Worm (Caenorhabditis elegans): ENCODE results near the gene T05B4.12.

Gene T05B4.12

DNA sequence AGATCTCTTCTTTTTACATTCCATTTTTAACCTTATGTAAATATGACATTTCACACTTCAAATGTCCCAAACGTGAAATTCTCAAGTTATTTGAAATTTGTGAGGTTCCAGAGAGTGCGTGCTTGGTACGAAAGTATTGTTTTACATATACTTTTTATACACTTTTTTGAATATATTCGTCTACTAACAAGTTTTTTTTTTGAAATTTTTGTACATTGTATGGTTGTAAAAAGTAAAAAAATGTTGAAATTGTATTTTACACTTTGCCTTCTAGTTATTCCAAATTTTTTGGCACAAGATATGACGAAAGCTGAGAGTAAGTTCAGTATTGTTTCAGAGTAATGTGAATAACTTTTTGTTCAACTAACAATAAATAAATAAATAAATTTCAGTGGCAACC, 8.9 kb upstream of the T05B4.12 start, which contains the start of gene lgc-1:
Gene lgc-1 (plus strand): TSS at position 301 of the 400 bp plus-strand sequence.
- no peak for TF ChIP-seq him-1 (tag; optimal IDR thresholded peaks at IDR 0.05)
- no peak for TF ChIP-seq dao-5 (tag; optimal IDR thresholded peaks at IDR 0.05)
- no peak for TF ChIP-seq W03F9.2 (tag; optimal IDR thresholded peaks at IDR 0.05)

DNA sequence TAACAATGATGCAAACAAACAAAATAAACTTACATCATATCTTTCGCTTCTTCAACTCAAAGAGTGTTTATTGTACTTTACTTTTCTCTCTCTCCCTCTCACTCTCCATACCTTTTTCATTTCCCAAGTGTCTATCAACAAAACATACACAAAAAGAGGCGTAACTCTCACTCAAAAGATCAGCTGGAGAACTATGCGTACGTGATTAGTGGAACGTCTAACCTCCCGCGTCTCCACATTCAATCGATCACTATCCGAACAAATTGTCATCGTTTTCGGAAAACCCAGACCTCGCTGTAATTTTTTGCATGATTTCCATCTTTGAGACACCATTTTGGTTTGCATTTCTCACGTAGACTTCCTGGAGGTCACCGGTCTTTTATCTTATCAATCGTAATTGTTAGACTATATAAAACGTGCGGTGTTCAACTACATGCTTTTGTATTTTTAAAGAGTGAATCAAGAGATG, 5.7 kb upstream of the T05B4.12 start, which contains the start of gene nhr-57:
Gene nhr-57 (plus strand): TSS at position 419 of the 469 bp plus-strand sequence.
- TF ChIP-seq dao-5 (tag; optimal IDR thresholded peaks at IDR 0.05) (no peak), W03F9.2 (tag; optimal IDR thresholded peaks at IDR 0.05) (no peak), him-1 (tag; optimal IDR thresholded peaks at IDR 0.05) (no peak)

DNA sequence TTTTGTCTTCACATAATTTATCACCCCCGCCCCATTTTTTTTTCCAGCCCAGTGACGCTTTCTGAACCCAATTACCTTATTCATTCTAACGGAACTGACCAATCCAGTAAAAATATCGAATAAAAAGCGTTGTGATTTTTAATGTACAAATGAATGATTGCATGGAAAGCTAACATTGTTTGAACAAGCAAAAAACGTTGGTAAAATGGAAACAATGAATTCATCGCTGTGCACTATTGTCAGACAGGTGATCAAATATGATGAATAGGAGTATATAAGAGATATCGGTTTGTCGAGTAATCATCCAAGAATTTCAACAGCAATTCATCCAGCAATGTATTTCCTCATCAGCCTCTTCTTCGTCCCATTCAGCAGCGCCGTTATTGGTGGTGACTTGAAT, 3.8 kb upstream of the T05B4.12 start, which contains the start of gene phat-4:
Gene phat-4 (plus strand): TSS at position 301 of the 400 bp plus-strand sequence.
- no peak for TF ChIP-seq dao-5 (tag; optimal IDR thresholded peaks at IDR 0.05)
- TF ChIP-seq him-1 (tag; optimal IDR thresholded peaks at IDR 0.05): no peak
- TF ChIP-seq W03F9.2 (tag; optimal IDR thresholded peaks at IDR 0.05): no peak

DNA sequence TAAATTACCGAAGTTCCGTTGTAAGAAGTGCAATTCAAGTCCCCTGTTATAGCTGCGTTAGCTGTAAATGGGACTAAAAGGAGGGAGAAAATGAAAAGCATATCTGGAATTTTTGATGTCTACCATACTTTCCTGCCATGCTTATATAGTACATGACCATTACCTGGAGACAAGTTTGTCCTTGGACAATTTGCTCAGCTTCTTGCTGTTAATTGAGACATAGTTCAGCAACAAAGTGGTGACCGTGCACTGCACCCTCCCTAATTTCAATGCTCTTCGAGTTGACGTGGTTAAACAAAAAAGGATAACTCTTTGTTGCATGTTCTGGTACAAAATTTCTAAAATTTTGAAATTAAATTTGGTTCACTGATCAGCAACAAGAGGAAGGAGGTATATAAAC, 1.6 kb upstream of the T05B4.12 start, which contains the start of gene T05B4.13:
Gene T05B4.13 (minus strand): TSS at position 101 of the 400 bp plus-strand sequence.
- TF ChIP-seq W03F9.2 (tag; optimal IDR thresholded peaks at IDR 0.05) (no peak), him-1 (tag; optimal IDR thresholded peaks at IDR 0.05) (no peak), dao-5 (tag; optimal IDR thresholded peaks at IDR 0.05) (no peak)

DNA sequence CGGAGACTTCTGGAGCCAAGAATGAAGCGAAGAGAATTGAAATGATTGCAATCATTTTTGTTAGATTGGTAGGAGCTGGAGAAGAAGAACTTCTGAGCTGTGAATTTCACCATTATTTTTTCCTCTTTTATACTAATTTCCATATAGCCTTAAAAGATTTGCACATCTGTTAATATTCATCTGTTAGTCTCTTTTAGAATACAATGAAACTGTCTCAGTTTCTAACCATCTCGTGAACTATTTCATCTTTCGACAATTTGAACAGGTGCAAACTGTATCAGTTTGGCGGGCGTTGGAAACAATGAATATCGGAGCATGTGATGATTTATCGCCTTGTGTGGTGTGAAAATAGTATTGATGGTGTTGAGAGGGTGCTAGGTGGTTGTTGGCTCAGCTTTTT, 3.4 kb downstream of the T05B4.12 start, which contains the start of gene phat-5:
Gene phat-5 (minus strand): TSS at position 101 of the 400 bp plus-strand sequence.
- TF ChIP-seq dao-5 (tag; optimal IDR thresholded peaks at IDR 0.05) (no peak), him-1 (tag; optimal IDR thresholded peaks at IDR 0.05) (no peak), W03F9.2 (tag; optimal IDR thresholded peaks at IDR 0.05) (no peak)

DNA sequence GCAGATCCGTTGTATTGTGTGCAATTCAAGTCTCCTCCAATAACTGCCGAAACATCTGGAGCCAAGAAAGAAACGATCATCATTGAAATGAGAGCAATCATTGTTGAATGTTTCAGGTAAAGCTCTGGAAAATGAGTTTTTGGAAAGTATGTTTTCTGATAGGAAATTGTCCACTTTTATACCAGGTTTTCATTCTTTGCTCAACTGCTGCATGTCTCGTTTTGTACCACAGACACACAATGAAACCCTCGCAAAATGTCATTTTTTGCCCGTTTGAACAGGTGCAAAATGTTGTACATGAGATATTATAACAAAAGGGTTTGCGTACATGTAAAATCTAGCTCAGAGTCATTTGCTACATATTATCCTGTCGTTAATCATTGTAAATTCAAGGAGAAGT, 5.2 kb downstream of the T05B4.12 start, which contains the start of gene T05B4.10:
Gene T05B4.10 (minus strand): TSS at position 101 of the 400 bp plus-strand sequence.
- TF ChIP-seq W03F9.2 (tag; optimal IDR thresholded peaks at IDR 0.05): no peak
- no peak for TF ChIP-seq him-1 (tag; optimal IDR thresholded peaks at IDR 0.05)
- TF ChIP-seq dao-5 (tag; optimal IDR thresholded peaks at IDR 0.05): no peak

DNA sequence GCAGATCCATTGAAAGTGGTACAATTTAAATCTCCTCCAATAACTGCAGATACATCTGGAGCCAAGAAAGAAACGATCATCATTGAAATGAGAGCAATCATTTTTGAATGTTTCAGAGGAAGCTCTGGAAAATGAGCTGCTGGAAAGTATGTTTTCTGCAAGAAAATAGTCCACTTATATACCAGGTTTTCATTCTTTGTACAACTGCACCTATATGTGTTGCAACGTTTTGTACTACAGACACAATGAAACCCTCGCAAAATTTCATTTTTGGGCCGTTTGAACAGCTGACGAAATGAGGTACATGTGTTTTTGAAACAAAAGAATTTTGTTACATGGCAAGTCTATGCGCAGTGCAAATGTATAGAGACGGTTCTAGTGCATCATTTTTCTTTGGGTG, 7.5 kb downstream of the T05B4.12 start, which contains the start of gene T05B4.9:
Gene T05B4.9 (minus strand): TSS at position 101 of the 400 bp plus-strand sequence.
- TF ChIP-seq him-1 (tag; optimal IDR thresholded peaks at IDR 0.05): no peak
- no peak for TF ChIP-seq dao-5 (tag; optimal IDR thresholded peaks at IDR 0.05)
- TF ChIP-seq W03F9.2 (tag; optimal IDR thresholded peaks at IDR 0.05): no peak

DNA sequence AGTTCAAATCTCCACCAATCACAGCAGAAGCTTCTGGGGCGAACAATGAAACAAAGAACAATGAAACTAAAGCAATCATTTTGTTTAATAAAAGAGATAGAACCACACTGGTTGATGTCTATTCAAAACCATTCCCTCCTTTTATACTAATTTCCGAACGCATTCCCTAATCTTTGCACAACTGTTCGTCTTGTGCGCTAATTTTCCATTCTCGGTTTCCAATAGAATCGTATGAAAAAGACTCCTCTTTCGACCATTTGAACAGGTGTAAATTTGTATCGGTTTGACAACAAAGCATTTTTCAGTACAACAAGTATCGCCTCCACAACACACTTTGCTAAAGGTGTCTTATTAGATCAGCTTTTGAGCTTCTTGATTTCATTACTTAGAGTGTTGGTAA, 9.8 kb downstream of the T05B4.12 start, which contains the start of gene T05B4.8:
Gene T05B4.8 (minus strand): TSS at position 101 of the 400 bp plus-strand sequence.
- TF ChIP-seq dao-5 (tag; optimal IDR thresholded peaks at IDR 0.05) (no peak), W03F9.2 (tag; optimal IDR thresholded peaks at IDR 0.05) (no peak), him-1 (tag; optimal IDR thresholded peaks at IDR 0.05) (no peak)

DNA sequence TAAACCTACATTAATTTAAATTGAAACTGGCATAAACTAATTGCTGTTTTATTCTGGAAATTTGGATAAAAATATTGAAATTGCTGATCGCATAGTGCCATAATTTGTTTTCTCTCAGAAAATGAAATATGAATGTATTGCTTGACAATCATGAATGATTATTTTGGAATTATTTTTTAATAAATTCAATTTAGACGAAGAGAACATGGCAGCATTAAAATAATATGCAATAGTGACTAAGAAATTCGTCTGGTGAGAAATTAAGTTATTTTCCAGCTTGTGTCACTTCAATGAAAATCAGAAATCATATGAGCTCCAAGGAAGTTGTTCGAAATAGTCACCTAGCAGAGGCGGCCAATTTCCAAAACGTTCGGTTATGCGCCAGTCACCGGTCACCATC, 11.2 kb downstream of the T05B4.12 start, which contains the start of gene srw-133:
Gene srw-133 (minus strand): TSS at position 101 of the 400 bp plus-strand sequence.
- TF ChIP-seq W03F9.2 (tag; optimal IDR thresholded peaks at IDR 0.05) (no peak), him-1 (tag; optimal IDR thresholded peaks at IDR 0.05) (no peak), dao-5 (tag; optimal IDR thresholded peaks at IDR 0.05) (no peak)

DNA sequence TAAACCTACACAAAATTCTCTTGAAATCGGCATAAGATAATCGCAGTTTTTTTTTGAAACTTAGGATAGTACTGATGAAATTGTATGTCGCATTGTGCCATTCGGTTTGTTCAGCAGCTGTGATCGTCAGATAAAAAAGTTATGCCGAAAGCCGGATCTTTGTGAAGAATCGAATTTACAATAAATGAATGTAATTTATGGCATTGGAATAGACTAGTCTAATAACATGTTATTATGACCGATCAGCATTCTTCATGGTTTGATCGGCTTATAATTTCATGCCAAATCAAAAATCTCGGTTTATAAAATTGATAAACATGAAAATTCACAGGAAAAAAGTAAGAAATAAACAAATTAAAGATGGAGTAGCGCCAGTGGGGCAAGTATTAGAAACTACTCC, 13.3 kb downstream of the T05B4.12 start, which contains the start of gene srw-134:
Gene srw-134 (minus strand): TSS at position 101 of the 400 bp plus-strand sequence.
- TF ChIP-seq him-1 (tag; optimal IDR thresholded peaks at IDR 0.05): no peak
- TF ChIP-seq dao-5 (tag; optimal IDR thresholded peaks at IDR 0.05): no peak
- no peak for TF ChIP-seq W03F9.2 (tag; optimal IDR thresholded peaks at IDR 0.05)

DNA sequence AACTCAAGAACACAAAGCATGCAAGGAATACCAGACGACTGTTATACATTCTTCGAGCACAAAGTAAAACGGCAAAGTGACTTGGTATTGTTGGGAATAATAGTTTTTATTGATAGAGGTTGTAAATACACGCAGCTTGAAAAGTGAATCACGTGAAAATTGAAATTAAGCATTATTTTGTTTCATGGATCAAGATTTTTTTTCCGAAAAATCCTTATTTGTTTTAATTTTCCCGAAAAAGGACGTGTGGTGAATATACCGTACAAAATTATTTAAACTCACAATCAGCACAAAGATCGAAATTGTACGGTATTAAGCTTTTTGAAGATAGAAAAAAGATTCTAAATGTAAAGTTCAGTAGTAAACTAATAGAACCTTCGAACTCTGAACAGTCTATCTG, 16.0 kb downstream of the T05B4.12 start, which contains the start of gene clc-18:
Gene clc-18 (minus strand): TSS at position 101 of the 400 bp plus-strand sequence.
- no peak for TF ChIP-seq W03F9.2 (tag; optimal IDR thresholded peaks at IDR 0.05)
- TF ChIP-seq dao-5 (tag; optimal IDR thresholded peaks at IDR 0.05): no peak
- no peak for TF ChIP-seq him-1 (tag; optimal IDR thresholded peaks at IDR 0.05)

DNA sequence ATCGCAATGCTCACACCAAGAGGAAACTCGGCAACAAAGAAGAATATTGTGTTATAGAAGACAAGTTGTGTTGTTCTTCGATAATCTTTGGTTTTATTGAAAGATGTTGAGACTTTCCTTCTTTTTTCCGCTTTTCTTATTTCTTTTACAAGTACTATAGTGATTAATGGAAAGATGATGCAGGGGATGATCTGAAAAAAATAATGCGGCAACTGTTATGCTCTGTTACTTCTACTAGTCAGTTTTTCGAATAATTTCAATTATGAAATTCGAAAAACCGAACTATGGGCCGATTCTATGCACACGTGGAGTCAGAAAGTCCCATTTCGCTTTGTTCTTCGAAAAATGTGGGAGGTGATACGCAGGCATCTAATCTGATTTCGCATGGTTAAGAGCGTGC, 19.1 kb downstream of the T05B4.12 start:
- TF ChIP-seq W03F9.2 (tag; optimal IDR thresholded peaks at IDR 0.05) (no peak), dao-5 (tag; optimal IDR thresholded peaks at IDR 0.05) (no peak), him-1 (tag; optimal IDR thresholded peaks at IDR 0.05) (no peak)

DNA sequence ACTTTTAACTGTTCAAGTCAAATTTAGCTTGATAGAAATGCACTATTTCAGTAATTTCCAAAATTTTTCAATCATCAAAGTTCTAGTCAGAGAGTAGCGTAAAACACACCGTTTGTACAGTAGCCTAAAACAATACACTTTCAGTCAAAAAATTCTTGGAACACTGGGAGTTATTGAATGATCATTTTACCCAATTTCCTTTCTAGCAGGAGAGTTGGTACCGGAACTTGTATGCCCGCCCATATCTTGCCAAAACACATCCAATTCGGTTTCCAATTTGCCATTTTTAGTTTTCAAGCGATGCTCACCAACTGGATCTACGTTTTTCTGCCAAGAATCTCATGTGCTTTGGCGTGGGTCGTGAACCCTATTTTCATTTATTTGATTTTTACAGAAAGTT, 21.5 kb downstream of the T05B4.12 start, which contains the start of gene srj-39:
Gene srj-39 (plus strand): TSS at position 301 of the 400 bp plus-strand sequence.
- no peak for TF ChIP-seq him-1 (tag; optimal IDR thresholded peaks at IDR 0.05)

DNA sequence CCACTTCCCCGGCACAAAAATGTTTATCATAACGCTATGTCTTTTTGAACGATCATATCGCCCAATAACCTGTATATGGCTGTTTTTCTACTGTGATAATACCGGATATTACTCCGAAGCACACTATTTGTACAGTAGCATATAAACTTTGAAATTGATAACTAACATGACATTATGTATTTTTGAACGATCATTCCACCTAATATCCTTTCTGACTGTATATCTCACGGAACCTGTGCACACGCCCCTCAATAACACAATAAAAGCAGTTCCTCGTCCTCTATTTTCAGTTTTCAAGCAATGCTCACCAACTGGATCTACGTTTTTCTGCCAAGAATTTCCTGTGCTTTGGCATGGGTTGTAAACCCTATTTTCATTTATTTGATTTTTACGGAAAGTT, 24.3 kb downstream of the T05B4.12 start, which contains the start of gene srj-40:
Gene srj-40 (plus strand): TSS at position 301 of the 400 bp plus-strand sequence.
- no peak for TF ChIP-seq dao-5 (tag; optimal IDR thresholded peaks at IDR 0.05)

All from whole organism, L4/young adult.